Fruit fly (Drosophila melanogaster) whole organism, wandering third instar larva: ENCODE data around the gene CG6171.

Source experiments
- Dfd ChIP-seq: fragments of >200 bp; optimal IDR thresholded peaks from 2 replicates; lab custom pipeline; 2017; ENCODE audit warnings: missing biosample characterization, missing genetic modification characterization
- Hr83 ChIP-seq: fragments of 200-300 bp; sonication (Bioruptor generic); optimal IDR thresholded peaks from 2 replicates; lab custom pipeline; 2016; ENCODE audit warnings: missing biosample characterization, mild to moderate bottlenecking, missing genetic modification characterization, moderate library complexity; ENCODE audit not compliant: poor library complexity, severe bottlenecking
- ey ChIP-seq: fragments of 200-800 bp; sonication (Bioruptor generic); optimal IDR thresholded peaks from 2 replicates; lab custom pipeline; 2016; ENCODE audit warnings: missing biosample characterization, missing genetic modification characterization
- h ChIP-seq: fragments of 200-800 bp; sonication (Bioruptor generic); optimal IDR thresholded peaks from 3 replicates; lab custom pipeline; 2016; ENCODE audit warnings: missing biosample characterization, mild to moderate bottlenecking, missing genetic modification characterization
- usp ChIP-seq: fragments of >200 bp; optimal IDR thresholded peaks from 2 replicates; lab custom pipeline; 2017; ENCODE audit warnings: missing biosample characterization, missing genetic modification characterization

DNA sequence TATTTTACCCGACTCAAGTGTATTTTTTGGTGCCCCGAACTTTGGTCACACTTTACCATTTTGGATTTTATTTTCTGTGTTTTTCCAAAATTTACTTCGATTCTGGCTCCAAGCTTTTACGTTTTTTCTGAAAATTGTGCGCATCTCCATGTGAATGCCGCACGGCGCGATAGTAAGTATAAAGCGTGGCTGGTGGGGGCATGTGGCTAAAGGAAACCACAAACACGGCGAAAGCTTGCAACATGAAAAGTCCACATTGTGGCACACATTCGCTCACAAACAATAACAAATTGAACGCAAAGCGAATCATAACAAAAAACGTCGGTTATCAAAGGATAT lies 42.9 kb downstream of the CG6171 start, which contains the start of gene ear:
- TF ChIP-seq ey (GFP tag; lab: Kevin White, UChicago): no peak
- TF ChIP-seq h (GFP tag; lab: Kevin White, UChicago): no peak
- TF ChIP-seq usp (GFP tag; lab: Kevin White, UChicago): no peak
- TF ChIP-seq Dfd: no peak
- TF ChIP-seq Hr83 (GFP tag; lab: Kevin White, UChicago): no peak
